Worm (Caenorhabditis elegans) whole organism, L1 larva: ENCODE data around the gene cyp-32A1.

Source experiments
- Y116A8C.19 ChIP-seq: sonication (generic microtip); optimal IDR thresholded peaks from 2 replicates; lab custom pipeline; 2016; ENCODE audit warnings: missing compliant biosample characterization, missing genetic modification characterization, borderline replicate concordance
- aha-1 ChIP-seq: fragments of 150-350 bp; optimal IDR thresholded peaks from 2 replicates; lab custom pipeline; 2014; ENCODE audit warnings: missing biosample characterization, missing genetic modification characterization
- aly-2 ChIP-seq: fragments of 150-350 bp; optimal IDR thresholded peaks from 2 replicates; lab custom pipeline; 2014; ENCODE audit warnings: missing biosample characterization, missing genetic modification characterization
- ceh-88 ChIP-seq: fragments of 200-800 bp; sonication (Bioruptor generic); IDR thresholded peaks from 2 replicates; pipeline ENCODE4 v1.3.6; 2022; ENCODE audit warnings: missing genetic modification characterization, missing compliant biosample characterization
- ceh-90 ChIP-seq: sonication (generic microtip); optimal IDR thresholded peaks from 2 replicates; lab custom pipeline; 2016; ENCODE audit warnings: missing genetic modification characterization, missing compliant biosample characterization
- dpl-1 ChIP-seq, 3 experiments: fragments of 150-350 bp in 2 of 3; sonication (generic microtip) in 1 of 3; optimal IDR thresholded peaks; 2 replicates each; lab custom pipeline; 2014 to 2017; ENCODE audit warnings: missing biosample characterization in 3 of 3, missing genetic modification characterization in 3 of 3, missing genetic modification reagents in 3 of 3
- efl-1 ChIP-seq, 4 experiments: fragments of 150-350 bp; optimal IDR thresholded peaks in 3 of 4; peaks in 1 of 4; 1 replicate in 1 of 4; 2 replicates in 3 of 4; lab custom pipeline; 2014; ENCODE audit warnings: missing biosample characterization in 2 of 4, missing genetic modification characterization in 2 of 4, missing genetic modification reagents in 2 of 4
- efl-3 ChIP-seq: fragments of 200-800 bp; sonication (Bioruptor generic); optimal IDR thresholded peaks from 2 replicates; lab custom pipeline; 2018; ENCODE audit warnings: mild to moderate bottlenecking, missing genetic modification characterization, missing compliant biosample characterization
- elt-2 ChIP-seq: sonication (generic microtip); optimal IDR thresholded peaks from 2 replicates; lab custom pipeline; 2016; ENCODE audit warnings: missing genetic modification characterization, mild to moderate bottlenecking, inconsistent platforms, missing compliant biosample characterization, missing genetic modification reagents
- fkh-10 ChIP-seq: sonication (generic microtip); optimal IDR thresholded peaks from 2 replicates; lab custom pipeline; 2017; ENCODE audit warnings: missing biosample characterization, missing genetic modification reagents, missing genetic modification characterization
- fkh-4 ChIP-seq: sonication (generic microtip); optimal IDR thresholded peaks from 2 replicates; lab custom pipeline; 2016; ENCODE audit warnings: missing compliant biosample characterization, missing genetic modification characterization, borderline replicate concordance
- grh-1 ChIP-seq: fragments of 200-800 bp; sonication (Bioruptor generic); IDR thresholded peaks from 2 replicates; pipeline ENCODE4 v1.3.6; 2022; ENCODE audit warnings: missing genetic modification reagents, missing genetic modification characterization, missing compliant biosample characterization
- lin-13 ChIP-seq: fragments of 150-350 bp; optimal IDR thresholded peaks from 2 replicates; lab custom pipeline; 2014; ENCODE audit warnings: missing biosample characterization, missing genetic modification reagents, missing genetic modification characterization
- lin-14 ChIP-seq: fragments of 200-800 bp; sonication (Bioruptor generic); optimal IDR thresholded peaks from 2 replicates; lab custom pipeline; 2018; ENCODE audit warnings: mild to moderate bottlenecking, missing genetic modification characterization, moderate library complexity, missing compliant biosample characterization
- lin-15B ChIP-seq: fragments of 150-350 bp; sonication (generic microtip); optimal IDR thresholded peaks from 3 replicates; lab custom pipeline; 2014; ENCODE audit warnings: missing biosample characterization, missing genetic modification characterization
- lir-3 ChIP-seq: sonication (generic microtip); optimal IDR thresholded peaks from 2 replicates; lab custom pipeline; 2016; ENCODE audit warnings: mild to moderate bottlenecking, missing genetic modification characterization, moderate library complexity, missing compliant biosample characterization; ENCODE audit not compliant: poor library complexity
- lsy-2 ChIP-seq, 2 experiments: fragments of 150-350 bp; optimal IDR thresholded peaks; 2 replicates each; lab custom pipeline; 2014; ENCODE audit warnings: missing biosample characterization in 2 of 2, missing genetic modification characterization in 2 of 2
- mab-9 ChIP-seq: fragments of 200-800 bp; sonication (Bioruptor generic); IDR thresholded peaks from 2 replicates; pipeline ENCODE4 v1.3.6; 2022; ENCODE audit warnings: missing genetic modification reagents, missing genetic modification characterization, missing compliant biosample characterization
- nhr-12 ChIP-seq: sonication (generic microtip); optimal IDR thresholded peaks from 2 replicates; lab custom pipeline; 2017; ENCODE audit warnings: missing biosample characterization, missing genetic modification characterization
- nhr-19 ChIP-seq: fragments of 200-800 bp; sonication (Bioruptor generic); conservative IDR thresholded peaks from 2 replicates; pipeline ENCODE4 v1.3.6; 2022; ENCODE audit warnings: missing genetic modification characterization, missing compliant biosample characterization
- nhr-28 ChIP-seq: fragments of 150-350 bp; optimal IDR thresholded peaks from 2 replicates; lab custom pipeline; 2014; ENCODE audit warnings: missing biosample characterization, missing genetic modification characterization
- nhr-77 ChIP-seq: fragments of 150-350 bp; optimal IDR thresholded peaks from 2 replicates; lab custom pipeline; 2014; ENCODE audit warnings: missing biosample characterization, missing genetic modification characterization
- nhr-84 ChIP-seq: sonication (generic microtip); optimal IDR thresholded peaks from 2 replicates; lab custom pipeline; 2017; ENCODE audit warnings: missing biosample characterization, missing genetic modification characterization
- nhr-85 ChIP-seq: sonication (generic microtip); peaks from one replicate; lab custom pipeline; 2016; ENCODE audit warnings: missing genetic modification characterization, inconsistent platforms, missing compliant biosample characterization
- pag-3 ChIP-seq: sonication (generic microtip); optimal IDR thresholded peaks from 2 replicates; lab custom pipeline; 2017; ENCODE audit warnings: missing genetic modification characterization, mild to moderate bottlenecking, missing compliant biosample characterization, antibody characterized with exemption, borderline replicate concordance; ENCODE audit not compliant: insufficient read depth
- rnt-1 ChIP-seq: sonication (generic microtip); optimal IDR thresholded peaks from 2 replicates; lab custom pipeline; 2016; ENCODE audit warnings: mild to moderate bottlenecking, missing genetic modification characterization, moderate library complexity, missing compliant biosample characterization
- skn-1 ChIP-seq: fragments of 150-350 bp; optimal IDR thresholded peaks from 2 replicates; lab custom pipeline; 2014; ENCODE audit warnings: missing biosample characterization, missing genetic modification characterization
- snpc-4 ChIP-seq: fragments of 150-350 bp; optimal IDR thresholded peaks from 2 replicates; lab custom pipeline; 2014; ENCODE audit warnings: missing biosample characterization, missing genetic modification characterization
- snu-23 ChIP-seq: sonication (generic microtip); optimal IDR thresholded peaks from 2 replicates; lab custom pipeline; 2016; ENCODE audit warnings: missing genetic modification characterization, missing compliant biosample characterization
- sox-4 ChIP-seq: sonication (generic microtip); optimal IDR thresholded peaks from 2 replicates; lab custom pipeline; 2016; ENCODE audit warnings: missing genetic modification characterization, missing compliant biosample characterization
- sup-37 ChIP-seq: fragments of 200-800 bp; sonication (Bioruptor generic); optimal IDR thresholded peaks from 2 replicates; lab custom pipeline; 2018; ENCODE audit warnings: mild to moderate bottlenecking, missing genetic modification characterization, missing compliant biosample characterization
- swsn-7 ChIP-seq: sonication (generic microtip); optimal IDR thresholded peaks from 2 replicates; lab custom pipeline; 2016; ENCODE audit warnings: missing genetic modification characterization, missing compliant biosample characterization
- tlp-1 ChIP-seq: fragments of 150-350 bp; optimal IDR thresholded peaks from 2 replicates; lab custom pipeline; 2014; ENCODE audit warnings: missing biosample characterization, missing genetic modification characterization
- unc-86 ChIP-seq: sonication (generic microtip); optimal IDR thresholded peaks from 2 replicates; lab custom pipeline; 2016; ENCODE audit warnings: missing genetic modification characterization, missing compliant biosample characterization
- xbp-1 ChIP-seq: sonication (generic microtip); optimal IDR thresholded peaks from 2 replicates; lab custom pipeline; 2016; ENCODE audit warnings: missing genetic modification characterization, missing compliant biosample characterization
- zip-4 ChIP-seq: fragments of 200-800 bp; sonication (Bioruptor generic); optimal IDR thresholded peaks from 2 replicates; lab custom pipeline; 2018; ENCODE audit warnings: mild to moderate bottlenecking, missing genetic modification characterization, moderate library complexity, missing compliant biosample characterization

The cyp-32A1 gene

ce11 chrV:7776029-7776628, 5.5 kb upstream of the cyp-32A1 start, which contains the start of the genes rpl-39 and rps-30 (continued):
- TF ChIP-seq nhr-28 (tag; lab: Kevin White, UChicago) (no peak), xbp-1 (tag; lab: Kevin White, UChicago) (peak; percentile 82), ceh-90 (no peak), aha-1 (tag; lab: Kevin White, UChicago) (peak; percentile 24), swsn-7 (tag; lab: Kevin White, UChicago) (peak; percentile 79), pag-3 (tag; lab: Kevin White, UChicago) (no peak), Y116A8C.19 (tag; lab: Kevin White, UChicago) (no peak), efl-3 (GFP tag; lab: Kevin White, UChicago) (no peak), nhr-77 (tag; lab: Kevin White, UChicago) (peak; percentile 62), mab-9 (GFP tag; lab: Robert Waterston, UW) (no peak), elt-2 (tag; lab: Kevin White, UChicago) (no peak), nhr-19 (GFP tag; lab: Robert Waterston, UW) (peak; percentile 81), nhr-85 (tag; lab: Kevin White, UChicago) (peak; percentile 87), lin-15B (tag; lab: Kevin White, UChicago) (peak; percentile 79), snpc-4 (tag; lab: Kevin White, UChicago) (peak; percentile 63), snu-23 (GFP tag; lab: Kevin White, UChicago) (peak; percentile 91), grh-1 (GFP tag; lab: Robert Waterston, UW) (peak; percentile 70), rnt-1 (peak; percentile 86), sup-37 (GFP tag; lab: Kevin White, UChicago) (peak; percentile 11), lin-13 (GFP tag; lab: Kevin White, UChicago) (peak; percentile 88), lir-3 (tag; lab: Kevin White, UChicago) (no peak), nhr-84 (tag; lab: Kevin White, UChicago) (no peak), sox-4 (tag; lab: Kevin White, UChicago) (no peak), dpl-1 (GFP tag; optimal IDR thresholded peaks at IDR 0.05; lab: Kevin White, UChicago) (peak; percentile 77 to 80 (median 78)), fkh-4 (tag; lab: Kevin White, UChicago) (peak; percentile 17), efl-1 (optimal IDR thresholded peaks at IDR 0.05; lab: Kevin White, UChicago) (peak; percentile 83 to 91), efl-1 (GFP tag; optimal IDR thresholded peaks at IDR 0.05 in 1 of 2; lab: Kevin White, UChicago) (peak; percentile 77 to 97), fkh-10 (GFP tag; lab: Kevin White, UChicago) (peak; percentile 46), nhr-12 (tag; lab: Kevin White, UChicago) (no peak), tlp-1 (tag; lab: Kevin White, UChicago) (no peak), skn-1 (tag; lab: Kevin White, UChicago) (peak; percentile 89), lin-14 (peak; percentile 88), unc-86 (tag; lab: Kevin White, UChicago) (peak; percentile 60)

ce11 chrV:7777098-7777497, 4.5 kb upstream of the cyp-32A1 start, which contains the start of gene C26F1.3:
Gene C26F1.3, plus strand, starts transcription at chrV:7777300.
- TF ChIP-seq aly-2 (tag; lab: Kevin White, UChicago), result no peak
- peak; percentile 15 for TF ChIP-seq nhr-85 (tag; lab: Kevin White, UChicago)

ce11 chrV:7778999-7779398, 2.6 kb upstream of the cyp-32A1 start:
- TF ChIP-seq lsy-2 (tag; optimal IDR thresholded peaks at IDR 0.05; lab: Kevin White, UChicago), result no peak
- TF ChIP-seq ceh-88 (GFP tag; lab: Robert Waterston, UW), result no peak
- TF ChIP-seq zip-4, result no peak
- no peak for TF ChIP-seq aly-2 (tag; lab: Kevin White, UChicago)
- no peak for TF ChIP-seq nhr-77 (tag; lab: Kevin White, UChicago)
- no peak for TF ChIP-seq sup-37 (GFP tag; lab: Kevin White, UChicago)
- no peak for TF ChIP-seq sox-4 (tag; lab: Kevin White, UChicago)
- TF ChIP-seq, all 84 proteins: peak for 0
